Worm (Caenorhabditis elegans) whole organism, L4 larva: ENCODE results near the gene pnn-1.

Source experiments
- F49E8.2 ChIP-seq: sonication (generic microtip); optimal IDR thresholded peaks from 2 replicates; lab custom pipeline; 2016; ENCODE audit warnings: missing compliant biosample characterization, mild to moderate bottlenecking, missing genetic modification characterization, borderline replicate concordance
- ama-1 ChIP-seq: fragments of 150-350 bp; optimal IDR thresholded peaks from 2 replicates; lab custom pipeline; 2014; ENCODE audit warnings: inconsistent platforms, mixed read lengths
- duxl-1 ChIP-seq: sonication (generic microtip); optimal IDR thresholded peaks from 2 replicates; lab custom pipeline; 2016; ENCODE audit warnings: mild to moderate bottlenecking, missing genetic modification characterization, moderate library complexity, missing compliant biosample characterization; ENCODE audit not compliant: poor library complexity
- dve-1 ChIP-seq: sonication (generic microtip); optimal IDR thresholded peaks from 2 replicates; lab custom pipeline; 2017; ENCODE audit warnings: antibody characterized with exemption, mild to moderate bottlenecking, missing genetic modification characterization, missing compliant biosample characterization; ENCODE audit not compliant: insufficient read depth
- mdl-1 ChIP-seq, 2 experiments: fragments of 150-350 bp in 1 of 2; sonication (generic microtip) in 1 of 2; optimal IDR thresholded peaks; 2 replicates each; lab custom pipeline; 2014 to 2017; ENCODE audit warnings: missing biosample characterization in 2 of 2, missing genetic modification characterization in 2 of 2
- nhr-10 ChIP-seq: fragments of 150-350 bp; optimal IDR thresholded peaks from 2 replicates; lab custom pipeline; 2014; ENCODE audit warnings: missing biosample characterization, missing genetic modification characterization
- nhr-42 ChIP-seq: fragments of 200-800 bp; sonication (Bioruptor generic); IDR thresholded peaks from 2 replicates; pipeline ENCODE4 v1.3.6; 2022; ENCODE audit warnings: missing genetic modification characterization, missing compliant biosample characterization
- pha-4 ChIP-seq, 2 experiments: fragments of 150-350 bp in 1 of 2; fragments of 200-800 bp in 1 of 2; sonication (Bioruptor generic) in 1 of 2; IDR thresholded peaks in 1 of 2; optimal IDR thresholded peaks in 1 of 2; 2 replicates each; pipeline versions ENCODE4 v1.3.6 to Lab custom; 2014 to 2022; ENCODE audit warnings: missing genetic modification characterization in 2 of 2, missing genetic modification reagents in 2 of 2, missing biosample characterization in 1 of 2, missing compliant biosample characterization in 1 of 2

- no peak for TF ChIP-seq mdl-1 (tag; optimal IDR thresholded peaks at IDR 0.05; lab: Kevin White, UChicago)
- no peak for TF ChIP-seq nhr-42
- no peak for TF ChIP-seq F49E8.2 (tag; lab: Kevin White, UChicago)
- no peak for TF ChIP-seq pha-4 (GFP tag; IDR thresholded peaks at IDR 0.05; lab: Robert Waterston, UW)
- no peak for TF ChIP-seq pha-4 (tag; optimal IDR thresholded peaks at IDR 0.05; lab: Kevin White, UChicago)
- TF ChIP-seq dve-1 (tag; lab: Kevin White, UChicago): no peak
- no peak for TF ChIP-seq nhr-10
- no peak for TF ChIP-seq duxl-1 (tag; lab: Kevin White, UChicago)
- no peak for TF ChIP-seq ama-1
Observed at ce11 chrV:13020638-13021037, 49.7 kb downstream of the pnn-1 start.
